Worm (Caenorhabditis elegans) whole organism, L4 larva: ENCODE measurements around the gene tpp-2.

Experiments
- F10B5.3 ChIP-seq: sonication (generic microtip); optimal IDR thresholded peaks from 2 replicates; lab custom pipeline; 2016; ENCODE audit warnings: mild to moderate bottlenecking, missing genetic modification characterization, missing compliant biosample characterization
- F49E8.2 ChIP-seq: sonication (generic microtip); optimal IDR thresholded peaks from 2 replicates; lab custom pipeline; 2016; ENCODE audit warnings: missing compliant biosample characterization, mild to moderate bottlenecking, missing genetic modification characterization, borderline replicate concordance
- T20F7.1 ChIP-seq: fragments of 200-800 bp; sonication (Bioruptor generic); optimal IDR thresholded peaks from 2 replicates; lab custom pipeline; 2018; ENCODE audit warnings: mild to moderate bottlenecking, missing genetic modification characterization, missing compliant biosample characterization
- aly-2 ChIP-seq: sonication (generic microtip); optimal IDR thresholded peaks from 2 replicates; lab custom pipeline; 2018; ENCODE audit warnings: missing biosample characterization, missing genetic modification characterization
- lir-3 ChIP-seq: sonication (generic microtip); optimal IDR thresholded peaks from 2 replicates; lab custom pipeline; 2016; ENCODE audit warnings: mild to moderate bottlenecking, missing genetic modification characterization, missing compliant biosample characterization
- lsy-2 ChIP-seq, 2 experiments: fragments of 150-350 bp in 1 of 2; sonication (generic microtip) in 1 of 2; optimal IDR thresholded peaks; 2 replicates each; lab custom pipeline; 2014 to 2017; ENCODE audit warnings: missing biosample characterization in 2 of 2, missing genetic modification characterization in 2 of 2
- nhr-28 ChIP-seq: fragments of 150-350 bp; optimal IDR thresholded peaks from 2 replicates; lab custom pipeline; 2014; ENCODE audit warnings: missing biosample characterization, missing genetic modification characterization
- nhr-6 ChIP-seq: fragments of 150-350 bp; optimal IDR thresholded peaks from 2 replicates; lab custom pipeline; 2014; ENCODE audit warnings: missing biosample characterization, missing genetic modification characterization
- nhr-77 ChIP-seq: fragments of 150-350 bp; optimal IDR thresholded peaks from 2 replicates; lab custom pipeline; 2014; ENCODE audit warnings: missing biosample characterization, missing genetic modification characterization
- unc-62 ChIP-seq, 3 experiments: fragments of 150-350 bp in 1 of 3; sonication (generic microtip); optimal IDR thresholded peaks in 2 of 3; peaks in 1 of 3; 1 replicate in 1 of 3; 2 replicates in 2 of 3; lab custom pipeline; 2014 to 2017; ENCODE audit warnings: missing biosample characterization in 3 of 3, missing genetic modification characterization in 3 of 3, missing genetic modification reagents in 3 of 3, missing genotype in 1 of 3

ce11 chrII:6125259-6125658 lies 27.9 kb upstream of the tpp-2 start, which contains the start of gene rars-2:
- TF ChIP-seq T20F7.1 (no peak), lir-3 (tag; lab: Kevin White, UChicago) (no peak), aly-2 (tag; lab: Kevin White, UChicago) (no peak), lsy-2 (tag; optimal IDR thresholded peaks at IDR 0.05; lab: Kevin White, UChicago) (no peak), nhr-6 (tag; lab: Kevin White, UChicago) (no peak), nhr-28 (tag; lab: Kevin White, UChicago) (no peak), F10B5.3 (tag; lab: Kevin White, UChicago) (no peak), F49E8.2 (tag; lab: Kevin White, UChicago) (no peak), unc-62 (GFP tag; optimal IDR thresholded peaks at IDR 0.05 in 1 of 2; lab: Kevin White, UChicago) (no peak), unc-62 (tag; optimal IDR thresholded peaks at IDR 0.05; lab: Kevin White, UChicago) (no peak), nhr-77 (no peak)
